Fruit fly (Drosophila melanogaster): ENCODE measurements around the gene Cyp28d1.
A peak's percentile ranks its signal among the peaks of the same experiment; 100 is the strongest.

Gene Cyp28d1

dm6 chr2L:5237175-5237753, 27.0 kb downstream of the Cyp28d1 start (continued):
- no peak for TF ChIP-seq Hr3 (GFP tag; optimal IDR thresholded peaks at IDR 0.05)
- TF ChIP-seq az2 (GFP tag; optimal IDR thresholded peaks at IDR 0.05), result no peak
- TF ChIP-seq CG10431 (GFP tag; optimal IDR thresholded peaks at IDR 0.05), result peak; percentile 41
- TF ChIP-seq onecut (GFP tag; IDR thresholded peaks at IDR 0.05), result peak; percentile 52; the same call in 1 of the 2 replicates
- no peak for TF ChIP-seq ro (GFP tag; IDR thresholded peaks at IDR 0.05)
- peak; percentile 8 for TF ChIP-seq caup (GFP tag; optimal IDR thresholded peaks at IDR 0.05; ENCODE audit: severe bottlenecking)
- peak; percentile 17 for TF ChIP-seq CG8924 (tag; optimal IDR thresholded peaks at IDR 0.05)
- no peak for TF ChIP-seq CG1832 (GFP tag; optimal IDR thresholded peaks at IDR 0.05)
- TF ChIP-seq abd-A (tag; optimal IDR thresholded peaks at IDR 0.05), result no peak
- no peak for TF ChIP-seq fd64A (GFP tag; optimal IDR thresholded peaks at IDR 0.05)
- TF ChIP-seq CG17328 (GFP tag; IDR thresholded peaks at IDR 0.05), result no peak
- no peak for TF ChIP-seq CG4424 (GFP tag; optimal IDR thresholded peaks at IDR 0.05)
- TF ChIP-seq Hr39 (optimal IDR thresholded peaks at IDR 0.05), result no peak
- peak; percentile 7 for TF ChIP-seq CG2202 (tag; optimal IDR thresholded peaks at IDR 0.05)
- TF ChIP-seq CG1792 (GFP tag; optimal IDR thresholded peaks at IDR 0.05), result no peak
- no peak for TF ChIP-seq CG7963 (GFP tag; IDR thresholded peaks at IDR 0.05; ENCODE audit: partially characterized antibody)
- TF ChIP-seq TFAM (GFP tag; optimal IDR thresholded peaks at IDR 0.05), result no peak
- TF ChIP-seq bab2 (GFP tag; optimal IDR thresholded peaks at IDR 0.05), result no peak
- no peak for TF ChIP-seq CG1647 (GFP tag; optimal IDR thresholded peaks at IDR 0.05)
- no peak for TF ChIP-seq nmo (GFP tag; optimal IDR thresholded peaks at IDR 0.05)
- TF ChIP-seq CG9609 (GFP tag; optimal IDR thresholded peaks at IDR 0.05), result no peak
- TF ChIP-seq CG5245 (GFP tag; optimal IDR thresholded peaks at IDR 0.05), result no peak
- TF ChIP-seq CG12769 (tag; optimal IDR thresholded peaks at IDR 0.05), result no peak
- TF ChIP-seq Xbp1 (GFP tag; optimal IDR thresholded peaks at IDR 0.05), result no peak
- TF ChIP-seq CG10366 (GFP tag; IDR thresholded peaks at IDR 0.05), result no peak
- TF ChIP-seq CG1233 (GFP tag; optimal IDR thresholded peaks at IDR 0.05), result no peak
- peak; percentile 40 for TF ChIP-seq Scr (GFP tag; IDR thresholded peaks at IDR 0.05; ENCODE audit: partially characterized antibody)
- no peak for TF ChIP-seq CG11398 (GFP tag; optimal IDR thresholded peaks at IDR 0.05)
- TF ChIP-seq CG18262 (tag; optimal IDR thresholded peaks at IDR 0.05), result no peak
- TF ChIP-seq grau (tag; optimal IDR thresholded peaks at IDR 0.05), result no peak
- TF ChIP-seq row (GFP tag; IDR thresholded peaks at IDR 0.05), result no peak; the same call in 2 of the 3 replicates
- no peak for TF ChIP-seq aop (GFP tag; IDR thresholded peaks at IDR 0.05)
- TF ChIP-seq Kr (GFP tag; optimal IDR thresholded peaks at IDR 0.05), result no peak
- peak; percentile 69 for TF ChIP-seq sna (GFP tag; IDR thresholded peaks at IDR 0.05; ENCODE audit: partially characterized antibody)
- TF ChIP-seq gcm2 (GFP tag; optimal IDR thresholded peaks at IDR 0.05), result no peak
- TF ChIP-seq CG7839 (tag; optimal IDR thresholded peaks at IDR 0.05), result no peak
- TF ChIP-seq yki (optimal IDR thresholded peaks at IDR 0.05), result peak; percentile 99
- no peak for TF ChIP-seq luna (GFP tag; optimal IDR thresholded peaks at IDR 0.05)
- peak; percentile 10 for TF ChIP-seq CG17829 (tag; optimal IDR thresholded peaks at IDR 0.05)
- TF ChIP-seq ems (GFP tag; optimal IDR thresholded peaks at IDR 0.05), result peak; percentile 11
- peak; percentile 4 for TF ChIP-seq trem (tag; optimal IDR thresholded peaks at IDR 0.05)
- TF ChIP-seq disco-r (GFP tag; optimal IDR thresholded peaks at IDR 0.05), result no peak
- peak; percentile 63 for TF ChIP-seq wek (GFP tag; optimal IDR thresholded peaks at IDR 0.05)
- no peak for TF ChIP-seq slbo (GFP tag; IDR thresholded peaks at IDR 0.05)
- no peak for TF ChIP-seq CG3838 (GFP tag; optimal IDR thresholded peaks at IDR 0.05)
- TF ChIP-seq fru (optimal IDR thresholded peaks at IDR 0.05), result no peak
- TF ChIP-seq nerfin-2 (GFP tag; IDR thresholded peaks at IDR 0.05; ENCODE audit: partially characterized antibody), result no peak
- peak; percentile 12; the same call in 1 of the 3 replicates for TF ChIP-seq ken (GFP tag; IDR thresholded peaks at IDR 0.05)
- TF ChIP-seq CG2129 (GFP tag; IDR thresholded peaks at IDR 0.05; ENCODE audit: partially characterized antibody), result peak; percentile 15; the same call in 1 of the 2 replicates
- no peak for TF ChIP-seq tna (GFP tag; IDR thresholded peaks at IDR 0.05; ENCODE audit: partially characterized antibody)
- TF ChIP-seq CG14441 (GFP tag; IDR thresholded peaks at IDR 0.05), result no peak
- no peak for TF ChIP-seq tio (GFP tag; optimal IDR thresholded peaks at IDR 0.05)

Measured in whole organism, embryonic.